Fruit fly (Drosophila melanogaster) whole organism, prepupa: ENCODE data around the gene Srx.

Source experiments
- Blimp-1 ChIP-seq: fragments of 200-800 bp; sonication (Bioruptor generic); optimal IDR thresholded peaks from 3 replicates; lab custom pipeline; 2017; ENCODE audit warnings: missing biosample characterization, missing genetic modification characterization, mild to moderate bottlenecking, moderate library complexity, missing genetic modification reagents
- CG10669 ChIP-seq: fragments of 200-800 bp; sonication (Bioruptor generic); optimal IDR thresholded peaks from 3 replicates; lab custom pipeline; 2018; ENCODE audit warnings: missing biosample characterization, mild to moderate bottlenecking, missing genetic modification characterization, moderate library complexity
- CG11294 ChIP-seq: fragments of 200-800 bp; sonication (Bioruptor generic); IDR thresholded peaks from 2 replicates; pipeline ENCODE4 v1.3.6; 2022; ENCODE audit warnings: missing biosample characterization, missing genetic modification characterization
- CG11762 ChIP-seq: fragments of 200-800 bp; sonication (Bioruptor generic); optimal IDR thresholded peaks from 3 replicates; lab custom pipeline; 2016; ENCODE audit warnings: missing biosample characterization, missing genetic modification characterization; ENCODE audit not compliant: insufficient read depth
- CG15336 ChIP-seq: fragments of 200-800 bp; sonication (Bioruptor generic); IDR thresholded peaks from 2 replicates; pipeline ENCODE4 v1.3.6; 2022; ENCODE audit warnings: missing biosample characterization, missing genetic modification characterization
- CG1621 ChIP-seq: fragments of 200-800 bp; sonication (Bioruptor generic); optimal IDR thresholded peaks from 3 replicates; lab custom pipeline; 2018; ENCODE audit warnings: missing biosample characterization, mild to moderate bottlenecking, missing genetic modification characterization
- CG16779 ChIP-seq: fragments of 200-800 bp; sonication (Bioruptor generic); optimal IDR thresholded peaks from 3 replicates; lab custom pipeline; 2017; ENCODE audit warnings: missing biosample characterization, mild to moderate bottlenecking, missing genetic modification characterization
- CG3032 ChIP-seq: fragments of 200-800 bp; optimal IDR thresholded peaks from 2 replicates; lab custom pipeline; 2019; ENCODE audit warnings: missing biosample characterization, mild to moderate bottlenecking, missing genetic modification characterization, moderate library complexity
- CG31627 ChIP-seq: fragments of 200-800 bp; sonication (Bioruptor generic); optimal IDR thresholded peaks from 3 replicates; lab custom pipeline; 2016; ENCODE audit warnings: missing biosample characterization, missing genetic modification characterization
- CG32006 ChIP-seq: fragments of 200-800 bp; sonication (Bioruptor generic); optimal IDR thresholded peaks from 3 replicates; lab custom pipeline; 2017; ENCODE audit warnings: missing biosample characterization, mild to moderate bottlenecking, missing genetic modification characterization
- CG3919 ChIP-seq: fragments of 200-800 bp; sonication (Bioruptor generic); optimal IDR thresholded peaks from 3 replicates; lab custom pipeline; 2016; ENCODE audit warnings: missing biosample characterization, missing genetic modification characterization
- CG4318 ChIP-seq: fragments of 200-800 bp; sonication (Bioruptor generic); optimal IDR thresholded peaks from 3 replicates; lab custom pipeline; 2017; ENCODE audit warnings: missing biosample characterization, mild to moderate bottlenecking, missing genetic modification characterization
- CG6276 ChIP-seq: fragments of 200-800 bp; sonication (Bioruptor generic); optimal IDR thresholded peaks from 2 replicates; lab custom pipeline; 2017; ENCODE audit warnings: missing biosample characterization, mild to moderate bottlenecking, missing genetic modification characterization
- CG6808 ChIP-seq: fragments of 200-800 bp; sonication (Bioruptor generic); optimal IDR thresholded peaks from 3 replicates; lab custom pipeline; 2017; ENCODE audit warnings: missing biosample characterization, missing genetic modification characterization, mild to moderate bottlenecking, moderate library complexity, missing genetic modification reagents
- CG7368 ChIP-seq: fragments of 200-800 bp; sonication (Bioruptor generic); optimal IDR thresholded peaks from 3 replicates; lab custom pipeline; 2016; ENCODE audit warnings: missing biosample characterization, missing genetic modification characterization
- CG8632 ChIP-seq: fragments of 200-800 bp; sonication (Bioruptor generic); optimal IDR thresholded peaks from 3 replicates; lab custom pipeline; 2016; ENCODE audit warnings: missing biosample characterization, missing genetic modification characterization
- CG9139 ChIP-seq: fragments of 200-800 bp; sonication (Bioruptor generic); optimal IDR thresholded peaks from 3 replicates; lab custom pipeline; 2017; ENCODE audit warnings: missing biosample characterization, mild to moderate bottlenecking, missing genetic modification characterization
- Eip75B ChIP-seq: fragments of 200-800 bp; sonication (Bioruptor generic); optimal IDR thresholded peaks from 3 replicates; lab custom pipeline; 2016; ENCODE audit warnings: missing biosample characterization, missing genetic modification characterization
- Eip78C ChIP-seq: fragments of 200-800 bp; sonication (Bioruptor generic); peaks from one replicate; lab custom pipeline; 2016; ENCODE audit warnings: missing biosample characterization, missing genetic modification characterization
- Eip93F ChIP-seq: fragments of 200-800 bp; sonication (Bioruptor generic); optimal IDR thresholded peaks from 2 replicates; lab custom pipeline; 2016; ENCODE audit warnings: missing biosample characterization, mild to moderate bottlenecking, missing genetic modification characterization
- Ets96B ChIP-seq: fragments of 200-800 bp; optimal IDR thresholded peaks from 2 replicates; lab custom pipeline; 2019; ENCODE audit warnings: missing biosample characterization, mild to moderate bottlenecking, missing genetic modification characterization, moderate library complexity
- Gug ChIP-seq: fragments of 200-800 bp; sonication (Bioruptor generic); IDR thresholded peaks from 2 replicates; pipeline ENCODE4 v1.3.6; 2022; ENCODE audit warnings: missing biosample characterization, missing genetic modification characterization
- Hr38 ChIP-seq: sonication (Bioruptor generic); optimal IDR thresholded peaks from 2 replicates; lab custom pipeline; 2016; ENCODE audit warnings: missing biosample characterization, missing genetic modification characterization
- Hr39 ChIP-seq: fragments of 200-800 bp; sonication (Bioruptor generic); optimal IDR thresholded peaks from 2 replicates; lab custom pipeline; 2016; ENCODE audit warnings: missing biosample characterization, missing genetic modification characterization
- Hr4 ChIP-seq: fragments of 200-800 bp; sonication (Bioruptor generic); optimal IDR thresholded peaks from 3 replicates; lab custom pipeline; 2016; ENCODE audit warnings: missing biosample characterization, missing genetic modification characterization
- Lpt ChIP-seq: fragments of 200-800 bp; sonication (Bioruptor generic); optimal IDR thresholded peaks from 3 replicates; lab custom pipeline; 2016; ENCODE audit warnings: missing biosample characterization, missing genetic modification characterization
- Met ChIP-seq: fragments of 200-800 bp; sonication (Bioruptor generic); optimal IDR thresholded peaks from 3 replicates; lab custom pipeline; 2016; ENCODE audit warnings: missing biosample characterization, missing genetic modification characterization
- OdsH ChIP-seq: fragments of 200-800 bp; sonication (Bioruptor generic); optimal IDR thresholded peaks from 3 replicates; lab custom pipeline; 2016; ENCODE audit warnings: missing biosample characterization, missing genetic modification characterization
- Smox ChIP-seq: fragments of 200-800 bp; sonication (Bioruptor generic); optimal IDR thresholded peaks from 3 replicates; lab custom pipeline; 2016; ENCODE audit warnings: missing biosample characterization, missing genetic modification characterization
- Sox102F ChIP-seq: fragments of 200-800 bp; sonication (Bioruptor generic); optimal IDR thresholded peaks from 2 replicates; lab custom pipeline; 2016; ENCODE audit warnings: missing biosample characterization, mild to moderate bottlenecking, missing genetic modification characterization
- Sox14 ChIP-seq: fragments of 200-800 bp; sonication (Bioruptor generic); optimal IDR thresholded peaks from 3 replicates; lab custom pipeline; 2016; ENCODE audit warnings: missing biosample characterization, missing genetic modification characterization
- Sox15 ChIP-seq: fragments of 200-800 bp; sonication (Bioruptor generic); optimal IDR thresholded peaks from 3 replicates; lab custom pipeline; 2016; ENCODE audit warnings: missing biosample characterization, missing genetic modification characterization
- achi ChIP-seq: fragments of 200-800 bp; sonication (Bioruptor generic); optimal IDR thresholded peaks from 3 replicates; lab custom pipeline; 2016; ENCODE audit warnings: missing biosample characterization, missing genetic modification characterization
- cyc ChIP-seq: fragments of 200-800 bp; sonication (Bioruptor generic); optimal IDR thresholded peaks from 3 replicates; lab custom pipeline; 2016; ENCODE audit warnings: missing biosample characterization, missing genetic modification characterization
- dac ChIP-seq: fragments of 200-800 bp; sonication (Bioruptor generic); optimal IDR thresholded peaks from 2 replicates; lab custom pipeline; 2017; ENCODE audit warnings: missing biosample characterization, mild to moderate bottlenecking, missing genetic modification characterization
- dsx ChIP-seq: fragments of 200-800 bp; optimal IDR thresholded peaks from 3 replicates; lab custom pipeline; 2019; ENCODE audit warnings: missing biosample characterization, mild to moderate bottlenecking, missing genetic modification characterization, moderate library complexity; ENCODE audit not compliant: poor library complexity, severe bottlenecking
- eg ChIP-seq: fragments of 200-800 bp; sonication (Bioruptor generic); IDR thresholded peaks from 3 replicates; pipeline ENCODE4 v1.3.6; 2022; ENCODE audit warnings: missing biosample characterization, missing genetic modification characterization
- esn ChIP-seq: fragments of 200-800 bp; sonication (Bioruptor generic); optimal IDR thresholded peaks from 2 replicates; lab custom pipeline; 2016; ENCODE audit warnings: missing biosample characterization, mild to moderate bottlenecking, missing genetic modification characterization, moderate library complexity
- fd59A ChIP-seq: fragments of 200-800 bp; sonication (Bioruptor generic); optimal IDR thresholded peaks from 2 replicates; lab custom pipeline; 2017; ENCODE audit warnings: missing biosample characterization, mild to moderate bottlenecking, missing genetic modification characterization, missing genetic modification reagents
- fd85E ChIP-seq: fragments of 200-800 bp; sonication (Bioruptor generic); optimal IDR thresholded peaks from 3 replicates; lab custom pipeline; 2016; ENCODE audit warnings: missing biosample characterization, missing genetic modification characterization
- fkh ChIP-seq: fragments of 200-800 bp; sonication (Bioruptor generic); optimal IDR thresholded peaks from 3 replicates; lab custom pipeline; 2017; ENCODE audit warnings: missing biosample characterization, mild to moderate bottlenecking, missing genetic modification characterization, moderate library complexity
- lz ChIP-seq: fragments of 200-800 bp; sonication (Bioruptor generic); optimal IDR thresholded peaks from 3 replicates; lab custom pipeline; 2016; ENCODE audit warnings: missing biosample characterization, missing genetic modification characterization
- net ChIP-seq: fragments of 200-800 bp; sonication (Bioruptor generic); optimal IDR thresholded peaks from 3 replicates; lab custom pipeline; 2016; ENCODE audit warnings: missing biosample characterization, missing genetic modification characterization
- pdm3 ChIP-seq: fragments of 200-800 bp; sonication (Bioruptor generic); optimal IDR thresholded peaks from 3 replicates; lab custom pipeline; 2016; ENCODE audit warnings: missing biosample characterization, missing genetic modification characterization
- salr ChIP-seq, 2 experiments: fragments of 200-800 bp; sonication (Bioruptor generic); optimal IDR thresholded peaks; 3 replicates each; lab custom pipeline; 2016 to 2018; ENCODE audit warnings: missing biosample characterization in 2 of 2, missing genetic modification characterization in 2 of 2, mild to moderate bottlenecking in 1 of 2
- spab ChIP-seq: fragments of 200-800 bp; sonication (Bioruptor generic); optimal IDR thresholded peaks from 2 replicates; lab custom pipeline; 2017; ENCODE audit warnings: missing biosample characterization, mild to moderate bottlenecking, missing genetic modification characterization, missing genetic modification reagents
- ss ChIP-seq, 2 experiments: fragments of 200-800 bp; sonication (Bioruptor generic); optimal IDR thresholded peaks; 2 replicates in 1 of 2; 3 replicates in 1 of 2; lab custom pipeline; 2017 to 2018; ENCODE audit warnings: mild to moderate bottlenecking in 2 of 2, missing biosample characterization in 2 of 2, missing genetic modification characterization in 2 of 2, moderate library complexity in 1 of 2
- svp ChIP-seq: fragments of 200-800 bp; sonication (Bioruptor generic); peaks from one replicate; lab custom pipeline; 2016; ENCODE audit warnings: missing biosample characterization, missing genetic modification characterization
- topi ChIP-seq: fragments of 200-800 bp; sonication (Bioruptor generic); optimal IDR thresholded peaks from 3 replicates; lab custom pipeline; 2016; ENCODE audit warnings: missing biosample characterization, missing genetic modification characterization
- vri ChIP-seq: fragments of 200-800 bp; sonication (Bioruptor generic); optimal IDR thresholded peaks from 3 replicates; lab custom pipeline; 2016; ENCODE audit warnings: missing biosample characterization, mild to moderate bottlenecking, missing genetic modification characterization

Srx gene

dm6 chrX:17857809-17858208 is 1.0 kb downstream of the Srx start:
- TF ChIP-seq Eip93F (GFP tag; lab: Kevin White, UChicago), result no peak
- no peak for TF ChIP-seq cyc (GFP tag; lab: Kevin White, UChicago)
- TF ChIP-seq CG4318 (GFP tag; lab: Kevin White, UChicago), result no peak
- no peak for TF ChIP-seq lz (GFP tag; lab: Kevin White, UChicago)
- no peak for TF ChIP-seq Hr38 (GFP tag; lab: Kevin White, UChicago)
- TF ChIP-seq CG11294, result no peak
- no peak for TF ChIP-seq dac (GFP tag; lab: Kevin White, UChicago)
- TF ChIP-seq dsx (GFP tag; lab: Kevin White, UChicago), result peak; percentile 22
- TF ChIP-seq CG15336 (GFP tag; lab: Robert Waterston, UW), result no peak
- no peak for TF ChIP-seq Hr39
- no peak for TF ChIP-seq CG8632 (GFP tag; lab: Kevin White, UChicago)
- peak; percentile 40 for TF ChIP-seq svp (GFP tag; lab: Kevin White, UChicago)
- no peak for TF ChIP-seq vri
- TF ChIP-seq Eip78C (GFP tag; lab: Kevin White, UChicago), result peak; percentile 56
- no peak for TF ChIP-seq ss (GFP tag; optimal IDR thresholded peaks at IDR 0.05; lab: Kevin White, UChicago)

DNA sequence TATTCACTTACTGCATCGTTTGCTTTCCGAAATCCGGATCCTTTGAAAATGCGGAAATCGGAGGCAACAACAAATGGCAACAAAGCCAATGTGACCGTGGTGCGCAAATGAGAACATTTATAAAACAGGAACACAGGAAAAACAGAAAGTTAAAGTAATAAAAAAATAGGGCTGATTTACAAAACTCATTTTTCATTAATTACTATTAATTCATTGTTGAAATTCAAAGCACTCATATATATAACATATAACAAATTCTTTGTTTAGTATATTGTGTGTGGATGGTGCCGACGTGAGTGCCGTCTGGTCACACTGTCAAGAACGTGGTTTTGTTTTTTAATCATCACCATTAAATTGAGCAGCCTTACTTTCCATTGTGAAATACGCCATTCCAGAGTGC is 3.9 kb downstream of the Srx start, which contains the start of the genes Arp8 and CG6769:
TSS of gene Arp8 (minus strand) at position 90 of the 400 bp plus-strand sequence.
TSS of gene CG6769 (plus strand) at position 292 of the 400 bp plus-strand sequence.
- TF ChIP-seq CG10669 (GFP tag; lab: Kevin White, UChicago) (no peak), CG7368 (GFP tag; lab: Kevin White, UChicago) (no peak), CG8632 (GFP tag; lab: Kevin White, UChicago) (no peak), fd59A (GFP tag; lab: Kevin White, UChicago) (no peak), OdsH (GFP tag; lab: Kevin White, UChicago) (no peak), pdm3 (no peak), CG6808 (no peak), CG9139 (no peak), net (GFP tag; lab: Kevin White, UChicago) (no peak), ss (GFP tag; optimal IDR thresholded peaks at IDR 0.05; lab: Kevin White, UChicago) (no peak), Ets96B (no peak), esn (peak; percentile 53), CG3919 (GFP tag; lab: Kevin White, UChicago) (no peak), CG1621 (tag; lab: Kevin White, UChicago) (peak; percentile 35), CG11762 (GFP tag; lab: Kevin White, UChicago) (no peak), eg (GFP tag; lab: Robert Waterston, UW) (no peak), Eip93F (GFP tag; lab: Kevin White, UChicago) (no peak), CG16779 (no peak), Hr39 (peak; percentile 18), Smox (GFP tag; lab: Kevin White, UChicago) (peak; percentile 32), Hr4 (GFP tag; lab: Kevin White, UChicago) (peak; percentile 8), CG6276 (GFP tag; lab: Kevin White, UChicago) (no peak), Blimp-1 (GFP tag; lab: Kevin White, UChicago) (peak; percentile 34), fkh (no peak), Met (GFP tag; lab: Kevin White, UChicago) (peak; percentile 39), CG32006 (GFP tag; lab: Kevin White, UChicago) (no peak), topi (GFP tag; lab: Kevin White, UChicago) (peak; percentile 22), Eip75B (GFP tag; lab: Kevin White, UChicago) (peak; percentile 3), Sox15 (GFP tag; lab: Kevin White, UChicago) (no peak), CG15336 (GFP tag; lab: Robert Waterston, UW) (no peak), Gug (no peak), CG3032 (tag; lab: Kevin White, UChicago) (peak; percentile 32), spab (GFP tag; lab: Kevin White, UChicago) (no peak), fd85E (GFP tag; lab: Kevin White, UChicago) (no peak), Lpt (GFP tag; lab: Kevin White, UChicago) (no peak), dsx (GFP tag; lab: Kevin White, UChicago) (no peak), Sox14 (peak; percentile 56), achi (GFP tag; lab: Kevin White, UChicago) (peak; percentile 6), Sox102F (GFP tag; lab: Kevin White, UChicago) (no peak), Eip78C (GFP tag; lab: Kevin White, UChicago) (peak; percentile 76), salr (GFP tag; optimal IDR thresholded peaks at IDR 0.05; lab: Kevin White, UChicago) (no peak), lz (GFP tag; lab: Kevin White, UChicago) (no peak), CG31627 (no peak)
